Fruit fly (Drosophila melanogaster): ENCODE data around the gene Ppt1.

dm6 chrX:8656550-8657431, 33.2 kb downstream of the Ppt1 start:
- TF ChIP-seq ttk (optimal IDR thresholded peaks at IDR 0.05) (no peak), Sin3A (optimal IDR thresholded peaks at IDR 0.05) (no peak), psq (optimal IDR thresholded peaks at IDR 0.05) (no peak), h (optimal IDR thresholded peaks at IDR 0.05) (no peak)

Data from Kc167 (cell line).